Worm (Caenorhabditis elegans) whole organism, late embryonic: ENCODE measurements around the gene C24H11.1.
"Not testable (repeated sequence)": the region's sequence is repeated elsewhere in the genome, so short reads cannot be mapped to it uniquely, and the experiment has no call there.

Experiments
- C38D4.7 ChIP-seq: fragments of 200-800 bp; sonication (Bioruptor generic); optimal IDR thresholded peaks from 2 replicates; lab custom pipeline; 2018; ENCODE audit warnings: mild to moderate bottlenecking, missing genetic modification characterization, moderate library complexity, missing compliant biosample characterization
- K02D7.2 ChIP-seq: sonication (generic microtip); optimal IDR thresholded peaks from 2 replicates; lab custom pipeline; 2017; ENCODE audit warnings: mild to moderate bottlenecking, missing genetic modification characterization, missing compliant biosample characterization
- T23F11.4 ChIP-seq: fragments of 200-800 bp; sonication (Bioruptor generic); optimal IDR thresholded peaks from 2 replicates; lab custom pipeline; 2018; ENCODE audit warnings: mild to moderate bottlenecking, missing genetic modification characterization, missing compliant biosample characterization
- Y22D7AL.16 ChIP-seq: sonication (generic microtip); optimal IDR thresholded peaks from 2 replicates; lab custom pipeline; 2016; ENCODE audit warnings: missing genetic modification characterization, missing compliant biosample characterization
- ahr-1 ChIP-seq: sonication (generic microtip); optimal IDR thresholded peaks from 2 replicates; lab custom pipeline; 2016; ENCODE audit warnings: missing genetic modification characterization, missing compliant biosample characterization
- ama-1 ChIP-seq: fragments of 150-350 bp; optimal IDR thresholded peaks from 2 replicates; lab custom pipeline; 2014
- ceh-18 ChIP-seq: sonication (generic microtip); optimal IDR thresholded peaks from 2 replicates; lab custom pipeline; 2016; ENCODE audit warnings: missing genetic modification characterization, missing compliant biosample characterization
- ceh-2 ChIP-seq: sonication (generic microtip); optimal IDR thresholded peaks from 2 replicates; lab custom pipeline; 2016; ENCODE audit warnings: missing genotype, missing genetic modification characterization, missing compliant biosample characterization
- ceh-30 ChIP-seq: fragments of 150-350 bp; optimal IDR thresholded peaks from 2 replicates; lab custom pipeline; 2014; ENCODE audit warnings: missing biosample characterization, missing genetic modification characterization
- ceh-31 ChIP-seq: sonication (generic microtip); optimal IDR thresholded peaks from 2 replicates; lab custom pipeline; 2016; ENCODE audit warnings: missing genetic modification characterization, missing compliant biosample characterization
- ceh-45 ChIP-seq: fragments of 200-800 bp; sonication (Bioruptor generic); IDR thresholded peaks from 2 replicates; pipeline ENCODE4 v1.3.6; 2022; ENCODE audit warnings: missing genetic modification reagents, missing genetic modification characterization, missing compliant biosample characterization
- ceh-6 ChIP-seq: fragments of 200-800 bp; sonication (Bioruptor generic); optimal IDR thresholded peaks from 2 replicates; lab custom pipeline; 2018; ENCODE audit warnings: mild to moderate bottlenecking, missing genetic modification characterization, missing compliant biosample characterization
- ceh-9 ChIP-seq: sonication (generic microtip); optimal IDR thresholded peaks from 2 replicates; lab custom pipeline; 2016; ENCODE audit warnings: mild to moderate bottlenecking, missing genetic modification characterization, inconsistent platforms, missing compliant biosample characterization
- che-1 ChIP-seq: sonication (generic microtip); optimal IDR thresholded peaks from 2 replicates; lab custom pipeline; 2016; ENCODE audit warnings: mild to moderate bottlenecking, missing genetic modification characterization, missing compliant biosample characterization
- dmd-4 ChIP-seq: sonication (generic microtip); optimal IDR thresholded peaks from 2 replicates; lab custom pipeline; 2016; ENCODE audit warnings: borderline replicate concordance, missing genetic modification characterization, missing compliant biosample characterization
- elt-2 ChIP-seq: sonication (generic microtip); optimal IDR thresholded peaks from 2 replicates; lab custom pipeline; 2016; ENCODE audit warnings: missing genetic modification reagents, missing genetic modification characterization, missing compliant biosample characterization
- ets-4 ChIP-seq: sonication (generic microtip); optimal IDR thresholded peaks from 2 replicates; lab custom pipeline; 2016; ENCODE audit warnings: missing genetic modification characterization, missing compliant biosample characterization
- gmeb-2 ChIP-seq: sonication (generic microtip); optimal IDR thresholded peaks from 2 replicates; lab custom pipeline; 2016; ENCODE audit warnings: missing genetic modification characterization, inconsistent platforms, missing compliant biosample characterization
- hlh-13 ChIP-seq: fragments of 200-800 bp; sonication (Bioruptor generic); optimal IDR thresholded peaks from 2 replicates; lab custom pipeline; 2018; ENCODE audit warnings: mild to moderate bottlenecking, missing genetic modification characterization, missing compliant biosample characterization
- hlh-15 ChIP-seq: sonication (generic microtip); optimal IDR thresholded peaks from 2 replicates; lab custom pipeline; 2016; ENCODE audit warnings: missing genetic modification characterization, missing compliant biosample characterization
- hlh-30 ChIP-seq: sonication (generic microtip); optimal IDR thresholded peaks from 2 replicates; lab custom pipeline; 2017; ENCODE audit warnings: antibody characterized with exemption, missing genetic modification characterization, missing compliant biosample characterization; ENCODE audit not compliant: insufficient read depth
- lim-6 ChIP-seq: sonication (generic microtip); optimal IDR thresholded peaks from 2 replicates; lab custom pipeline; 2016; ENCODE audit warnings: missing genetic modification characterization, missing compliant biosample characterization
- nfya-1 ChIP-seq: sonication (generic microtip); optimal IDR thresholded peaks from 2 replicates; lab custom pipeline; 2017; ENCODE audit warnings: missing genetic modification characterization, mild to moderate bottlenecking, missing compliant biosample characterization, antibody characterized with exemption, moderate library complexity
- odd-2 ChIP-seq: sonication (generic microtip); optimal IDR thresholded peaks from 2 replicates; lab custom pipeline; 2017; ENCODE audit warnings: antibody characterized with exemption, mild to moderate bottlenecking, missing genetic modification characterization, missing compliant biosample characterization
- pag-3 ChIP-seq: sonication (generic microtip); optimal IDR thresholded peaks from 2 replicates; lab custom pipeline; 2016; ENCODE audit warnings: missing compliant biosample characterization, missing genetic modification characterization, borderline replicate concordance
- pha-2 ChIP-seq: sonication (generic microtip); optimal IDR thresholded peaks from 2 replicates; lab custom pipeline; 2017; ENCODE audit warnings: mild to moderate bottlenecking, missing genetic modification characterization, missing compliant biosample characterization
- pha-4 ChIP-seq: fragments of 150-350 bp; optimal IDR thresholded peaks from 2 replicates; lab custom pipeline; 2018; ENCODE audit warnings: missing biosample characterization, missing genetic modification reagents, missing genetic modification characterization
- pqm-1 ChIP-seq: sonication (generic microtip); optimal IDR thresholded peaks from 2 replicates; lab custom pipeline; 2016; ENCODE audit warnings: missing genetic modification characterization, missing compliant biosample characterization
- sdc-2 ChIP-seq: sonication (generic microtip); optimal IDR thresholded peaks from 2 replicates; lab custom pipeline; 2016; ENCODE audit warnings: missing genotype, missing genetic modification characterization, missing compliant biosample characterization
- sox-4 ChIP-seq: sonication (generic microtip); optimal IDR thresholded peaks from 2 replicates; lab custom pipeline; 2017; ENCODE audit warnings: mild to moderate bottlenecking, missing genetic modification characterization, inconsistent platforms, missing compliant biosample characterization
- ttx-3 ChIP-seq: sonication (generic microtip); optimal IDR thresholded peaks from 2 replicates; lab custom pipeline; 2016; ENCODE audit warnings: missing genetic modification reagents, missing genetic modification characterization, missing compliant biosample characterization
- unc-3 ChIP-seq, 2 experiments: fragments of 200-800 bp in 1 of 2; sonication (Bioruptor generic) in 1 of 2; sonication (generic microtip) in 1 of 2; conservative IDR thresholded peaks in 1 of 2; optimal IDR thresholded peaks in 1 of 2; 2 replicates each; pipeline versions ENCODE4 v1.3.6 to Lab custom; 2016 to 2022; ENCODE audit warnings: missing compliant biosample characterization in 2 of 2, missing genetic modification characterization in 2 of 2, missing genetic modification reagents in 1 of 2
- unc-55 ChIP-seq: sonication (generic microtip); optimal IDR thresholded peaks from 2 replicates; lab custom pipeline; 2017; ENCODE audit warnings: missing biosample characterization, missing genetic modification reagents, missing genetic modification characterization
- unc-86 ChIP-seq: sonication (generic microtip); optimal IDR thresholded peaks from 2 replicates; lab custom pipeline; 2016; ENCODE audit warnings: missing genetic modification characterization, missing compliant biosample characterization

C24H11.1 gene

ce11 chrIII:11773581-11773980 lies 13.9 kb upstream of the C24H11.1 start, which contains the start of gene gbf-1:
Gene gbf-1, minus strand, starts transcription at chrIII:11773681.
- not testable (repeated sequence) for TF ChIP-seq ahr-1; pha-4 (tag; lab: Kevin White, UChicago); unc-86 (tag; lab: Kevin White, UChicago)

- TF ChIP-seq nfya-1 (peak; percentile 8), ets-4 (tag; lab: Kevin White, UChicago) (no peak), hlh-30 (tag; lab: Kevin White, UChicago) (peak; percentile 93)
Observed at ce11 chrIII:11774508-11775000, 12.9 kb upstream of the C24H11.1 start, which contains the start of gene immp-1. Gene immp-1, plus strand, starts transcription at chrIII:11774950.

ce11 chrIII:11777321-11777720 lies 10.2 kb upstream of the C24H11.1 start, which contains the start of gene mdt-21:
Gene mdt-21, plus strand, starts transcription at chrIII:11777621.
- TF ChIP-seq hlh-13 (GFP tag; lab: Kevin White, UChicago) (no peak), pag-3 (tag; lab: Kevin White, UChicago) (no peak), ceh-6 (GFP tag; lab: Kevin White, UChicago) (no peak), lim-6 (tag; lab: Kevin White, UChicago) (no peak), elt-2 (tag; lab: Kevin White, UChicago) (no peak)

- TF ChIP-seq T23F11.4 (GFP tag; lab: Kevin White, UChicago) (no peak), ceh-18 (tag; lab: Kevin White, UChicago) (no peak), nfya-1 (no peak), pha-4 (tag; lab: Kevin White, UChicago) (no peak)
Observed at ce11 chrIII:11780183-11780664, 7.3 kb upstream of the C24H11.1 start, which contains the start of gene C24H11.5. Gene C24H11.5, plus strand, starts transcription at chrIII:11780233.

- TF ChIP-seq elt-2 (tag; lab: Kevin White, UChicago) (no peak), Y22D7AL.16 (no peak), odd-2 (tag; lab: Kevin White, UChicago) (no peak), unc-3 (GFP tag; conservative IDR thresholded peaks at IDR 0.05; lab: Robert Waterston, UW) (no peak), unc-3 (tag; optimal IDR thresholded peaks at IDR 0.05; lab: Kevin White, UChicago) (no peak), gmeb-2 (tag; lab: Kevin White, UChicago) (no peak), K02D7.2 (tag; lab: Kevin White, UChicago) (no peak)
Observed at ce11 chrIII:11781800-11782199, 5.7 kb upstream of the C24H11.1 start, which contains the start of gene srd-74. Gene srd-74, plus strand, starts transcription at chrIII:11782100.

- TF ChIP-seq hlh-15 (tag; lab: Kevin White, UChicago), result no peak
- no peak for TF ChIP-seq ttx-3
- no peak for TF ChIP-seq pqm-1 (tag; lab: Kevin White, UChicago)
- TF ChIP-seq ceh-45 (GFP tag; lab: Robert Waterston, UW), result no peak
- TF ChIP-seq sdc-2 (tag; lab: Kevin White, UChicago), result no peak
- no peak for TF ChIP-seq pha-2 (tag; lab: Kevin White, UChicago)
- TF ChIP-seq ceh-31 (tag; lab: Kevin White, UChicago), result no peak
- TF ChIP-seq ets-4 (tag; lab: Kevin White, UChicago), result no peak
- no peak for TF ChIP-seq dmd-4
- TF ChIP-seq ceh-2 (tag; lab: Kevin White, UChicago), result no peak
- no peak for TF ChIP-seq ceh-9 (tag; lab: Kevin White, UChicago)
- TF ChIP-seq che-1, result no peak
- no peak for TF ChIP-seq sox-4
- TF ChIP-seq ceh-30 (tag; lab: Kevin White, UChicago), result no peak
- TF ChIP-seq C38D4.7 (GFP tag; lab: Kevin White, UChicago), result no peak
- TF ChIP-seq hlh-13 (GFP tag; lab: Kevin White, UChicago), result no peak
- no peak for TF ChIP-seq ama-1 (lab: Kevin White, UChicago)
- TF ChIP-seq unc-55, result no peak
Observed at ce11 chrIII:11785961-11786360, 1.5 kb upstream of the C24H11.1 start, which contains the start of gene tbx-38. Gene tbx-38, minus strand, starts transcription at chrIII:11786061.
